Fruit fly (Drosophila melanogaster): Measurements from ENCODE around the gene Mon1.

Mon1 gene

DNA sequence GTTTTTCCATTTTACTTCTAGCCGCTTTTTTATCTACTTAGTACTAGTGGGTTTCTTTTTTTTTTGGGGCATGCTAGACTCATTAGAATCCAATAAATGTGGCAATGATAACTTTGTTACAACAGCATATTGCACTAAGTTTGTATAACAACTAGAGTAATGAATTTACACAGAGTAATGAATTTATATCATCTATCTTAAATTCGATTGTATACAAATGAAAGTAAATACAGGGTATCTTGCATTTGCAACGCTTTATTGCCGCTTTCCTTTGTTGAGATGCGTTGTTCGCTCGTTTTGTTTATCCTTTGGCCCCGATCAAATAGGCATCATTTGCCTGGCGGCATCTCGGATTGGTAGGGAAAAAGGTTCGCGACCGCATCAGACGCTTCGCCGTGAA, 4.4 kb downstream of the Mon1 start:
- TF ChIP-seq Rel (GFP tag; optimal IDR thresholded peaks at IDR 0.05) = no peak
- TF ChIP-seq Rel (tag; optimal IDR thresholded peaks at IDR 0.05) = no peak

DNA sequence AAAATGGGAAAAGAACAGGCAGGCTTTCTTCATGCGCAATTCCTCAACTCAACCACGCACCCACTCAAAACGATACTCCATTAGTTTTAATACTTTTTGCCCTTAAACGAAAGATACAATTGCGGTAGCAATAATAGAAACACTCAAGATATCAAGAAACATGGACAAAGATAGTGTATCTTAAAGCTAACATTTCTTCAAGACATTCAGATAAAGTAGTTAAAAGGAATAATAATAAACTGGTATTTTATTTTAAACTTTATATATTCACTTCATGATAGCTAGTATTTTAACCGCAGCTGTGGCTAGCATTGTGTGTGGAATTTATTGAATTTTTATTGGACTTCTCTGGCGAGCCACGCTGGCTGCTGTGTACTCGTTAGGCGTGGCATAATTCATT, 5.7 kb downstream of the Mon1 start:
- TF ChIP-seq dmrt93B (GFP tag; optimal IDR thresholded peaks at IDR 0.05) = no peak
- peak; percentile 16 for TF ChIP-seq OdsH (GFP tag; optimal IDR thresholded peaks at IDR 0.05)
- TF ChIP-seq dsf (GFP tag; optimal IDR thresholded peaks at IDR 0.05; ENCODE audit: borderline replicate concordance) = no peak
- TF ChIP-seq foxo (GFP tag; optimal IDR thresholded peaks at IDR 0.05) = peak in 1 of 2 experiments; percentile 39
- peak; percentile 13 for TF ChIP-seq sv (GFP tag; optimal IDR thresholded peaks at IDR 0.05)
- peak; percentile 3 for TF ChIP-seq rgr (GFP tag; optimal IDR thresholded peaks at IDR 0.05)
- TF ChIP-seq Myc (optimal IDR thresholded peaks at IDR 0.05) = no peak
- TF ChIP-seq CG9705 (GFP tag; optimal IDR thresholded peaks at IDR 0.05) = no peak
- no peak for TF ChIP-seq GATAd (GFP tag; optimal IDR thresholded peaks at IDR 0.05)
- TF ChIP-seq HLH106 (tag; optimal IDR thresholded peaks at IDR 0.05) = peak; percentile 8
- no peak for TF ChIP-seq dl (GFP tag; optimal IDR thresholded peaks at IDR 0.05; ENCODE audit: insufficient read depth in 1 of 2, partially characterized antibody in 2 of 2)
- no peak for TF ChIP-seq Hnf4 (GFP tag; optimal IDR thresholded peaks at IDR 0.05)

DNA sequence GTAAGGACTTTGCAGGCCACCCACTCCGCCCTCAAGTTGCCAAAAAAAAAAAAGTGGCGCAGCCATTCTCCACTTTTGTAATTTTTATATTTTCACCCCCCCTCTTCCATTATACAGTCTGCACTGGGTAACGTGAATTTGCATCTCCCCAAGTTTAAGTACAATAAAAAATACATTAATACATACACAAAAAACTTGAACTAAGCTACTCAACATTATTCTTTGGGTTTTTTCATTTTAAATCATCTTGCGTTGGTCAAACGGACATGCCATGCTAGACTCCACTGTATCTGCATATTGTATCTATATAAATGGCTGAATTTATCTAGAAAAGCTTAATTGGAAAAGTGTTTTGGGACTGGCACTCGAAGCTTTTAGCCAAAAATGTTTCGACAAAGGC, 11.1 kb downstream of the Mon1 start:
- no peak for TF ChIP-seq ey (GFP tag; optimal IDR thresholded peaks at IDR 0.05)
- TF ChIP-seq CG32264 (GFP tag; optimal IDR thresholded peaks at IDR 0.05) = no peak
- peak; percentile 18 for TF ChIP-seq HLH106 (tag; optimal IDR thresholded peaks at IDR 0.05)
- no peak for TF ChIP-seq Dfd (GFP tag; optimal IDR thresholded peaks at IDR 0.05)
- no peak for TF ChIP-seq Vsx2 (GFP tag; optimal IDR thresholded peaks at IDR 0.05; ENCODE audit: partially characterized antibody)
- TF ChIP-seq foxo (GFP tag; optimal IDR thresholded peaks at IDR 0.05) = peak in 1 of 2 experiments; percentile 10

DNA sequence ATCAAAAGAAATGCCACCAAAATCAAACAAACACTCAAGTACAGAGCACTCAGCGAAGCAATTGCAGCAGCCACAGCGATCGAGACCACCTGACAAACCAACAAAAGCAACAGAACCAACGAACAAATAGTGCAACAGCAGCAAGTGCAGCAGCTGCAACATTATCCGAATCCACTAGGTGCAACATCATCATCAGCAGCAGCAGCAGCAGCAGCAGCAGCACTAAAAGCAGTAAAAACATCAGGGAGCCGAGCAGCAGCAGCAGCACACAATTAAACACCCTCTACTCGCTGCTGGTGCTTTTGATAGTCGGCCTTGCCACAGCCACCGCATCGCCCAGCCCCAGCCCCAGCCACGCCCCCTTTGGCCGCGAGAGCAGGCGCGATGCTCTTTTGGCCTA, 15.0 kb downstream of the Mon1 start:
- TF ChIP-seq GATAd (GFP tag; optimal IDR thresholded peaks at IDR 0.05) (no peak), Dfd (GFP tag; optimal IDR thresholded peaks at IDR 0.05) (peak; percentile 85)

DNA sequence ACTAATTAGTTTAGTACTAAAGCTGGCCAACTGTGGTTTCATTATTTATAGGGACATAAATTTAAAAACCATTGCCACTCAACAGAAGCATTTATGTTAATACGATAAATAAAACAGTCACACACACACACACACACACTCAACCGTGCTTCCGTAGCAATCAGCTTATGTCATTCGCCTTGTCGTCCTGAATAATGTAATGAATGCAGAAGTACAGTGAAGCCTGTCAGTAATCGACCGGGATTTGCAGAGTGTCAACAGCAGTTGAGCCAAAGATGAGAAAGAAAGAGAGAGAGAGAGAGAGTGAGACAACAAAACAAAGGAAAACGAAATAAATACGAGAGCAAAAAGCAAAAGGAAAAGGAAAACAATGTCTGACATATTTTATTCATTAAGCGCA, 17.9 kb downstream of the Mon1 start:
- no peak for TF ChIP-seq jim (GFP tag; optimal IDR thresholded peaks at IDR 0.05)
- no peak for TF ChIP-seq N (GFP tag; optimal IDR thresholded peaks at IDR 0.05)
- no peak for TF ChIP-seq Jra (GFP tag; optimal IDR thresholded peaks at IDR 0.05)
- TF ChIP-seq Dfd (GFP tag; optimal IDR thresholded peaks at IDR 0.05) = no peak
- TF ChIP-seq CG9705 (GFP tag; optimal IDR thresholded peaks at IDR 0.05) = no peak
- no peak for TF ChIP-seq lola (GFP tag; optimal IDR thresholded peaks at IDR 0.05)
- no peak for TF ChIP-seq tai (GFP tag; optimal IDR thresholded peaks at IDR 0.05)
- TF ChIP-seq Hnf4 (GFP tag; optimal IDR thresholded peaks at IDR 0.05) = no peak
- no peak for TF ChIP-seq rgr (GFP tag; optimal IDR thresholded peaks at IDR 0.05)
- no peak for TF ChIP-seq OdsH (GFP tag; optimal IDR thresholded peaks at IDR 0.05)
- no peak for TF ChIP-seq woc (GFP tag; optimal IDR thresholded peaks at IDR 0.05)
- TF ChIP-seq dl (GFP tag; optimal IDR thresholded peaks at IDR 0.05; ENCODE audit: insufficient read depth in 1 of 2, partially characterized antibody in 2 of 2) = no peak
- no peak for TF ChIP-seq dsf (GFP tag; optimal IDR thresholded peaks at IDR 0.05; ENCODE audit: borderline replicate concordance)
- no peak for TF ChIP-seq Rel (GFP tag; optimal IDR thresholded peaks at IDR 0.05)
- TF ChIP-seq Rel (tag; optimal IDR thresholded peaks at IDR 0.05) = no peak
- no peak for TF ChIP-seq CrebA (GFP tag; optimal IDR thresholded peaks at IDR 0.05; ENCODE audit: borderline replicate concordance)
- TF ChIP-seq Abd-B (GFP tag; optimal IDR thresholded peaks at IDR 0.05) = no peak

DNA sequence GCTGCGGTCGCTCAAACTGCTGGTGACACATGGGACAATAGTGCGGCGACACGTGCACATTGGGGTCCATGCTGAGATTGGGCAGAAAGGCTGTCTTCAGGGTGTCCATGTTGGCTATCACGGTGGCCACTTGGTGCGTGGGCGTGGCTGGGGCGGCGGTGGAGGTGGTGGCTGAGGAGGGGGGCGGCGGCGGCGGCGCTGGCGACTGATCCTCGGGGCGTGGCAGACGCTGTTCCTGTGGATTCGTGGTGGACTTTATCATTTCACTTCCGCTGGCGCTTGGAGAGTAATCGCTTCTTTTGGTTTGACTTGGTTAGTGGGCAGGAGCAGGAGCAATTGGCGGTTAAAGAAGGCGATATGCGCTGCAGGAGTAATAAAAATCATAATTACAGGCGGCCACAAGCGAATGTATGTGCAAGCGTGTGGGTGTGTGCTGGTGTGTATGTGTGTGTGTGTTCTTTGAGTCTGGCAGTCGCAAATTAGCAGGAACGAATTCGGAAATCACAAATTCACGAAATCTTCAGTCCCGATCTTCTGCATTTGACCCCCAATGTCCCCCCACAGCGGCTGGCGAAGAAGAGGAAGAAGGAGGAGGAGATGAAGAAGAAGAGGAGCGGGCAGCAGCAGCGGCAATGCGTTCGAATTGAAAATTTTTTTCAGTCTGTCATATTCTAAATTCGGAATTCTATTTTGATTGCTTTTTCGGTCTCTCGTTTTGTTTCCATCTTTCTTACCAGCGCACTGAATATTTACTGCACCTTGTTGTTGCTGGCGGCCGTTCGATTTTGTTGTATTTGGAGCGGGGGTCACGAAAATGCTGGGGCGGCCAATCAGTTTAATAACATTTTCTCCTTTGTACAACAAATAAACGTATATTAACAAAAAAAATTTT, 31.9 kb downstream of the Mon1 start:
- peak; percentile 75 for TF ChIP-seq psq (GFP tag; optimal IDR thresholded peaks at IDR 0.05)
- peak; percentile 91 for TF ChIP-seq Dfd (GFP tag; optimal IDR thresholded peaks at IDR 0.05)
- TF ChIP-seq lola (GFP tag; optimal IDR thresholded peaks at IDR 0.05) = no peak
- no peak for TF ChIP-seq Rel (GFP tag; optimal IDR thresholded peaks at IDR 0.05)
- TF ChIP-seq Rel (tag; optimal IDR thresholded peaks at IDR 0.05) = peak; percentile 49

All from whole organism, wandering third instar larva.